Fruit fly (Drosophila melanogaster) ovary, adult (tissue): ENCODE data around the gene CG13075.

Source experiments
- CG17801 ChIP-seq: fragments of 200-800 bp; optimal IDR thresholded peaks from 2 replicates; lab custom pipeline; 2019; ENCODE audit warnings: missing biosample characterization, mild to moderate bottlenecking, missing genetic modification characterization, moderate library complexity; ENCODE audit not compliant: partially characterized antibody

Gene CG13075

DNA sequence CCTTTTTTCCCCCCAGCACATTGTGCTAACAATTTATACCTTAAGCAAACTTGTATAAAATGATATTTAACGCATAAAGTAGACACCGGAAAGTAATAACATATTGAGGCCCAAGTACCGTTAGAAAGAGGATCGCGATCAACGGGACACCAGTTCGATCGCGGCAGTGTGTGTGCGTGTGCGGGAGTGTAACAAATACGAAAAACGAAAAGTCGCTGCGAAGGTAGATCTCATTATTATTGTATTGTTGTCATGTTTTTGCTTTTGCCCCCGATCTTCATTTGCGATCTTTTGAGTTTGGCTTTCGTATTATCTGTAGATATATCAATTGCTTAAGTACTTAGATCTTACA, 48.2 kb downstream of the CG13075 start:
- no peak for TF ChIP-seq CG17801 (GFP tag; lab: Kevin White, UChicago)
